Worm (Caenorhabditis elegans): ENCODE measurements around the gene T22B2.3.

Gene T22B2.3

ce11 chrX:3960345-3960744 is 43.2 kb downstream of the T22B2.3 start:
- TF ChIP-seq alr-1 (tag; optimal IDR thresholded peaks at IDR 0.05) (no peak), unc-55 (GFP tag; optimal IDR thresholded peaks at IDR 0.05) (peak; percentile 16)

ce11 chrX:3966332-3966731 is 49.2 kb downstream of the T22B2.3 start, which contains the start of gene C16B8.2:
C16B8.2 (minus strand) TSS chrX:3966432.
- TF ChIP-seq unc-39 (tag; optimal IDR thresholded peaks at IDR 0.05), result no peak
- no peak for TF ChIP-seq fos-1 (tag; optimal IDR thresholded peaks at IDR 0.05)
- no peak for TF ChIP-seq gmeb-1 (tag; optimal IDR thresholded peaks at IDR 0.05)
- TF ChIP-seq ztf-1 (GFP tag; conservative IDR thresholded peaks at IDR 0.05), result no peak
- TF ChIP-seq lsy-2 (tag; optimal IDR thresholded peaks at IDR 0.05), result no peak
- TF ChIP-seq dmd-4 (tag; optimal IDR thresholded peaks at IDR 0.05), result no peak
- TF ChIP-seq ZK546.5 (tag; optimal IDR thresholded peaks at IDR 0.05), result no peak
- TF ChIP-seq C34F6.9 (tag; optimal IDR thresholded peaks at IDR 0.05), result no peak
- TF ChIP-seq sma-3 (GFP tag; optimal IDR thresholded peaks at IDR 0.05), result no peak
- TF ChIP-seq nhr-237 (tag; optimal IDR thresholded peaks at IDR 0.05), result no peak
- TF ChIP-seq nhr-77 (tag; optimal IDR thresholded peaks at IDR 0.05), result no peak
- TF ChIP-seq lin-39 (tag; optimal IDR thresholded peaks at IDR 0.05), result no peak
- no peak for TF ChIP-seq lin-13 (GFP tag; optimal IDR thresholded peaks at IDR 0.05)
- no peak for TF ChIP-seq mdl-1 (tag; optimal IDR thresholded peaks at IDR 0.05)

ce11 chrX:3968209-3968960 is 51.3 kb downstream of the T22B2.3 start, which contains the start of gene C16B8.3:
C16B8.3 (minus strand) TSS chrX:3968634.
- TF ChIP-seq crh-2 (tag; optimal IDR thresholded peaks at IDR 0.05), result peak; percentile 61
- no peak for TF ChIP-seq nhr-129 (tag; optimal IDR thresholded peaks at IDR 0.05)
- no peak for TF ChIP-seq nhr-77 (tag; optimal IDR thresholded peaks at IDR 0.05)
- TF ChIP-seq lin-39 (tag; optimal IDR thresholded peaks at IDR 0.05), result no peak
- TF ChIP-seq fos-1 (tag; optimal IDR thresholded peaks at IDR 0.05), result peak; percentile 67
- TF ChIP-seq F13H6.1 (tag; optimal IDR thresholded peaks at IDR 0.05), result peak; percentile 2
- TF ChIP-seq sma-9 (GFP tag; optimal IDR thresholded peaks at IDR 0.05), result peak; percentile 27
- TF ChIP-seq sma-9 (tag; optimal IDR thresholded peaks at IDR 0.05), result no peak
- TF ChIP-seq gmeb-1 (tag; optimal IDR thresholded peaks at IDR 0.05), result peak; percentile 37
- peak in 1 of 2 experiments; percentile 11 for TF ChIP-seq mdl-1 (tag; optimal IDR thresholded peaks at IDR 0.05)
- no peak for TF ChIP-seq nhr-10 (tag; optimal IDR thresholded peaks at IDR 0.05)
